Worm (Caenorhabditis elegans): ENCODE results near the gene mdh-1.

Gene mdh-1

DNA sequence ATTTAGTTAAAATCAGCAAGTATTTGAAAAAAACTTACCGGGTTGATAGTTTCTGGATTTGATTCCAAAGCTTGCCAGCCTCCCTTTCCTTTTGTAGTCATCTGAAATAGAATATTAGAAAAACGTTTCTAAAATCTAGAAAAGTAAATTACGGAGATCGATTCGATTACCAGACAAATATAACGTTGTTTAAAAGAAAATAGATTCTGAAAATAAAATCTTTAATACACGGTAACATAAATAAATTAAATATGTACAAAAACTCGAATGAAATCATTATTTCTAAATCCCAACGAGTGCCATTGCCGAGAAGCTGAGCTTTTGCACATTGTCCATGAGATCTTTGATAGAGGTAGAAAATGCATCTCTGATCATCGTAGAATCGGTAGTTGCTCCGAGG, 7.6 kb downstream of the mdh-1 start, which contains the start of gene ubh-3:
Gene ubh-3 (minus strand): TSS at position 101 of the 400 bp plus-strand sequence.
- TF ChIP-seq flt-1 (GFP tag; IDR thresholded peaks at IDR 0.05) = no peak
- no peak for TF ChIP-seq med-1 (GFP tag; optimal IDR thresholded peaks at IDR 0.05; ENCODE audit: insufficient read depth)
- no peak for TF ChIP-seq tab-1 (GFP tag; IDR thresholded peaks at IDR 0.05)
- TF ChIP-seq ztf-29 (GFP tag; IDR thresholded peaks at IDR 0.05) = no peak
- no peak for TF ChIP-seq T22C8.4 (GFP tag; IDR thresholded peaks at IDR 0.05)
- TF ChIP-seq klf-2 (GFP tag; conservative IDR thresholded peaks at IDR 0.05) = no peak
- TF ChIP-seq ztf-23 (GFP tag; IDR thresholded peaks at IDR 0.05) = no peak
- no peak for TF ChIP-seq ref-1 (GFP tag; conservative IDR thresholded peaks at IDR 0.05)
- no peak for TF ChIP-seq cog-1 (tag; optimal IDR thresholded peaks at IDR 0.05)

DNA sequence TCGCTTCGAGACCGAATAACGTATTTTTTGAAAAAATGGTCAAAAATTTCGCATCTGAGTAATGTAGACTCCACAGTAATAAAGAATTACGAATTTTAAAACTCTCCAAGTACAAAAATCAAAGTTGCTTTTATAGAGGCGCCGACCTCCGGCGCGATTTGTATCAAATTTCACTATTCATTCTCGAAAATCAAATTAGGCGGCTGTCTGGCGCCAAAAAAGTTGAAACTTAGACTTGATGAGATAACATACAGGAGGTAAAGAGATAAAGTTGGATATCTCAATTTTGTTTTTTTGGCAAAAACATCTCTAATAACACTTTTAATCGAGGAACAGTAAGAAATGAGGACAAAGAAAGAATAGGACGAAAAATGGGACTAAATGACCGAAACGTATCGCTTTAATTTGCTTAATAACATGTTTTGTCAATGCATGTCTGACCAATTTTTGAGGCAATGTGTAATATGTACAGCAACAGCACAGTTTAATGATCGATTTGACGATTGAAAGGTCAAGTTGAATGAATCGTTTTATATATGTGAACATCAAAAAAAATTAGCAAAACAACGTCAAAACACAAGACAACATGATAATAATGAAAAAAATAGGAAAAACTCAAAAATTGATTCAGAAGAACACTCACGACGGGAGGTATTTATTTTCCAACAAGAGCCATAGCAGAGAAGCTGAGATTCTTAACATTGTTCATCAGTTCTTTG, 9.9 kb downstream of the mdh-1 start:
- TF ChIP-seq ref-1 (GFP tag; conservative IDR thresholded peaks at IDR 0.05) = no peak
- no peak for TF ChIP-seq flt-1 (GFP tag; IDR thresholded peaks at IDR 0.05)
- no peak for TF ChIP-seq cog-1 (tag; optimal IDR thresholded peaks at IDR 0.05)
- no peak for TF ChIP-seq ztf-23 (GFP tag; IDR thresholded peaks at IDR 0.05)
- TF ChIP-seq ztf-29 (GFP tag; IDR thresholded peaks at IDR 0.05) = no peak
- no peak for TF ChIP-seq med-1 (GFP tag; optimal IDR thresholded peaks at IDR 0.05; ENCODE audit: insufficient read depth)

ce11 chrV:6505339-6505811, 11.0 kb downstream of the mdh-1 start, which contains the start of gene W01A11.7:
TSS of gene W01A11.7 (minus strand) at chrV:6505389.
- TF ChIP-seq ref-1 (GFP tag; conservative IDR thresholded peaks at IDR 0.05) (no peak), med-1 (GFP tag; optimal IDR thresholded peaks at IDR 0.05; ENCODE audit: insufficient read depth) (no peak), T22C8.4 (GFP tag; IDR thresholded peaks at IDR 0.05) (no peak), klf-2 (GFP tag; conservative IDR thresholded peaks at IDR 0.05) (no peak), tab-1 (GFP tag; IDR thresholded peaks at IDR 0.05) (no peak), cog-1 (tag; optimal IDR thresholded peaks at IDR 0.05) (no peak), ztf-29 (GFP tag; IDR thresholded peaks at IDR 0.05) (no peak), flt-1 (GFP tag; IDR thresholded peaks at IDR 0.05) (no peak), ztf-23 (GFP tag; IDR thresholded peaks at IDR 0.05) (no peak)

ce11 chrV:6504131-6504827, 12.0 kb downstream of the mdh-1 start, which contains the start of gene moc-2:
TSS of gene moc-2 (minus strand) at chrV:6504181.
- TF ChIP-seq tab-1 (GFP tag; IDR thresholded peaks at IDR 0.05) (no peak), med-1 (GFP tag; optimal IDR thresholded peaks at IDR 0.05; ENCODE audit: insufficient read depth) (no peak), T22C8.4 (GFP tag; IDR thresholded peaks at IDR 0.05) (no peak), ref-1 (GFP tag; conservative IDR thresholded peaks at IDR 0.05) (no peak), klf-2 (GFP tag; conservative IDR thresholded peaks at IDR 0.05) (no peak), cog-1 (tag; optimal IDR thresholded peaks at IDR 0.05) (no peak), ztf-23 (GFP tag; IDR thresholded peaks at IDR 0.05) (no peak)

DNA sequence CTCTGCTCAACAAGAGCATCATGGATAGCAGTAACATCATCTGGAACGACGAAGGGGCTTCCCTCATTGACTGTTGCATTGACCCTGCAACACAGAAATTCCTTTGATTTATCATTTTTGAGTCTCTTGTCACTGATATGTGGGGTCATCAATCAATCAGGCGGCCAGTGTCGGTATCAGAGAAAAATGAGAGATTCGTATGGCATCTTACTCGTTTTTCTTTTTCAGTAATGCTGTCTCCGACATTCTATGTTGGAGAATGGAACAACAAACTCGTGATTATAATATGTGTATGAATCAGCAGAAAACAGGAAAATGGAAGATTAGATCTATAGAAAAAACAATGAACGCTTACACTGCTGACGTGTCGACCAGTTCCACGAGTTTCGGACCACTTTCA, 13.2 kb downstream of the mdh-1 start:
- TF ChIP-seq ztf-23 (GFP tag; IDR thresholded peaks at IDR 0.05) (no peak), flt-1 (GFP tag; IDR thresholded peaks at IDR 0.05) (no peak), ztf-29 (GFP tag; IDR thresholded peaks at IDR 0.05) (no peak), tab-1 (GFP tag; IDR thresholded peaks at IDR 0.05) (no peak), ref-1 (GFP tag; conservative IDR thresholded peaks at IDR 0.05) (no peak), T22C8.4 (GFP tag; IDR thresholded peaks at IDR 0.05) (no peak), klf-2 (GFP tag; conservative IDR thresholded peaks at IDR 0.05) (no peak), med-1 (GFP tag; optimal IDR thresholded peaks at IDR 0.05; ENCODE audit: insufficient read depth) (no peak), cog-1 (tag; optimal IDR thresholded peaks at IDR 0.05) (no peak)

DNA sequence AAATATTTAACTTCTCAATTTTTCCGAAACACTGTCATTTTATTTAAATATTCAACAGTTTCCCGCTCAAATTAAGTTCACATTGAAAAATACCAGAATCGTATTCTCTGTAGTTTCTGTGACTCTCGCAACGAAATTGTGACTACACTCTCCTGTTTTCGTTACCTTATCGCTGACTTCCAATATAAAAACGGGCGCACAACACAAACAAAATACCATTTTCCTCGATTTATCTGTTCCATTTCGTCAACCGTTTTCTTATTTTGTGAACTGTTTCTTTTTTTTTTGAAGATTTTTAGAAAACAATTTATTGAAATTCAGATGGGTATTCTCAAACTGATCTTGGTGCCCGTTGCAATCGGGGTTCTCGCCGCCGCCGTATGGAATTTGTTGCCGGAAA, 17.4 kb downstream of the mdh-1 start, which contains the start of gene W01A11.1:
Gene W01A11.1 (plus strand): TSS at position 322 of the 400 bp plus-strand sequence.
- TF ChIP-seq flt-1 (GFP tag; IDR thresholded peaks at IDR 0.05) (no peak), klf-2 (GFP tag; conservative IDR thresholded peaks at IDR 0.05) (no peak), ztf-23 (GFP tag; IDR thresholded peaks at IDR 0.05) (no peak), ztf-29 (GFP tag; IDR thresholded peaks at IDR 0.05) (no peak)

DNA sequence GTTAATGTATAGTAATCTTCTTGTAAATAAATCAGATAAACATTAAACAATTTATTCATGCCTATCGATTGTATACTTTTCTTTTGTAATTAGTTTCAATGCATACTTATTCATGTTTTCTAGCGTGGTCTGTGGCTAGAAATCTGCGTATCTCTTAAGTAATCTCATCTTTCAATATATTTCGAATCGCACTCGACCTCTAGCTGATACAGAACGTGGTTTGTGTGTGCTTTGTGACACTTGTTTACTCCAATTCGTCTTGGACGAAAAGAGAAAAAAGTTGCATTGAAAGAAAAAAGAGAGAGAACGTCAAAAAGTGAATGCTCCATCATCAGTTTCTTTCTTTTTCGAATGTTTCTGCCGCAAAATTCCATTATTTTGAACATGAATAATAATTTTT, 17.9 kb downstream of the mdh-1 start:
- TF ChIP-seq ref-1 (GFP tag; conservative IDR thresholded peaks at IDR 0.05) = no peak

DNA sequence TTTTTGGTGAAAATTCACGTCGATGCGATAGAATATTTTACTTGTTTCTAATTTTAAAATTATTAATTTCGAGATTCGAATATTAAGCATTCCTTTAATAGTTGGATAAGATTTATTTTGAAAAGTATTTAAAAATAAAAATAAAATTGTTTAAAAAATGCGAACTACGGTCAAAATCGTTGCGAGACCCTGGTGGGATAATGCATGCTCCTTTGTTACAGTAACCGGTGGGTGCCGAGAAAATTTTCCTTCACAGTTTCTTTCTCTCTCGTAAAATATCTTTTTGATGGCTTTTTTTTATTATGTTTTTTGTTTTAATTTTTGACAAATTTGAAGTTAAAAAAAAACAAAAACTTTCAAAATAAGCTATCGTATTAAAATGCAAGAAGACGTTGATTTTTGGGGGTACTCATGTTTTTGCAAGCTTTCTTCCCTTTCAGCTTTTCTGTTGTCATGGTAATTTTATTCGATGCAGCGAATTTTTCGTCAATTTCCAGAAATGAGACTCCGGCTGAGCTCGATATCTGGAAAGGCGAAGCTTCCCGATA, 19.6 kb downstream of the mdh-1 start, which contains the start of gene dgtr-1:
Gene dgtr-1 (plus strand): TSS at position 498 of the 548 bp plus-strand sequence.
- TF ChIP-seq ztf-23 (GFP tag; IDR thresholded peaks at IDR 0.05) (no peak), flt-1 (GFP tag; IDR thresholded peaks at IDR 0.05) (no peak), klf-2 (GFP tag; conservative IDR thresholded peaks at IDR 0.05) (no peak), T22C8.4 (GFP tag; IDR thresholded peaks at IDR 0.05) (no peak), tab-1 (GFP tag; IDR thresholded peaks at IDR 0.05) (no peak), med-1 (GFP tag; optimal IDR thresholded peaks at IDR 0.05; ENCODE audit: insufficient read depth) (no peak), cog-1 (tag; optimal IDR thresholded peaks at IDR 0.05) (no peak), ref-1 (GFP tag; conservative IDR thresholded peaks at IDR 0.05) (no peak), ztf-29 (GFP tag; IDR thresholded peaks at IDR 0.05) (no peak)

DNA sequence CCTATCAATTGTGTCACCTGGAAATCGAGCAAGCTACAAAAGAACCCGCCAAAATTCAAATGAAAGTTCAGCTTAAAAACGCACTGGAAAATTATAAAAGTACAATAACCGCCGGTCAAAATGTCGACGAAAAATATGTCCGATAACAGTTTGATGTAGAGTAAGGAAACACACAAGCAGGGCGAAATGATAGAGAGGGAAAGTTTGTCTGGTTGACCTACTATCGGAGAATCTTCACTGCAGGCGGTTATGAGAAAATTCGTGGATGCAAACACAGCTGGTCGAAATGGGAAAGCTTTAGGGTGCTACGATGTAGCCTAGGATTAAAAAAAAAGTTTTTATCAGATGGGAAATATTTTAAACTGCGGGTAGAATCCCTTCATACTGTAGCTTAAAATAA, 21.0 kb downstream of the mdh-1 start:
- no peak for TF ChIP-seq tab-1 (GFP tag; IDR thresholded peaks at IDR 0.05)
- no peak for TF ChIP-seq ztf-29 (GFP tag; IDR thresholded peaks at IDR 0.05)
- TF ChIP-seq med-1 (GFP tag; optimal IDR thresholded peaks at IDR 0.05; ENCODE audit: insufficient read depth) = no peak
- TF ChIP-seq cog-1 (tag; optimal IDR thresholded peaks at IDR 0.05) = no peak
- no peak for TF ChIP-seq ref-1 (GFP tag; conservative IDR thresholded peaks at IDR 0.05)
- no peak for TF ChIP-seq flt-1 (GFP tag; IDR thresholded peaks at IDR 0.05)
- no peak for TF ChIP-seq T22C8.4 (GFP tag; IDR thresholded peaks at IDR 0.05)
- no peak for TF ChIP-seq ztf-23 (GFP tag; IDR thresholded peaks at IDR 0.05)
- no peak for TF ChIP-seq klf-2 (GFP tag; conservative IDR thresholded peaks at IDR 0.05)

Data from whole organism, midembryonic.